Fruit fly (Drosophila melanogaster) whole organism, embryonic: ENCODE data around the gene put.

Experiments used
- Atf-2 ChIP-seq: fragments of 200-800 bp; sonication (Bioruptor generic); optimal IDR thresholded peaks from 2 replicates; lab custom pipeline; 2016; ENCODE audit warnings: missing biosample characterization, missing genetic modification characterization
- Atf6 ChIP-seq: fragments of 200-800 bp; sonication (Bioruptor generic); IDR thresholded peaks from 2 replicates; pipeline ENCODE4 v1.3.6; 2022; ENCODE audit warnings: missing biosample characterization, missing genetic modification characterization
- B-H1 ChIP-seq: fragments of 200-800 bp; sonication (Bioruptor generic); IDR thresholded peaks from 3 replicates; pipeline ENCODE4 v1.3.6; 2022; ENCODE audit warnings: missing biosample characterization, missing genetic modification characterization
- CG14710 ChIP-seq: fragments of 200-800 bp; sonication (Bioruptor generic); optimal IDR thresholded peaks from 3 replicates; lab custom pipeline; 2019; ENCODE audit warnings: missing biosample characterization, mild to moderate bottlenecking, missing genetic modification characterization, moderate library complexity
- CG14965 ChIP-seq: fragments of 200-800 bp; sonication (Bioruptor generic); optimal IDR thresholded peaks from 2 replicates; lab custom pipeline; 2016; ENCODE audit warnings: missing biosample characterization, missing genetic modification characterization, borderline replicate concordance
- CG17361 ChIP-seq: fragments of 200-800 bp; sonication (Bioruptor generic); IDR thresholded peaks from 3 replicates; pipeline ENCODE4 v1.3.6; 2022; ENCODE audit warnings: missing biosample characterization, missing genetic modification characterization
- CG1792 ChIP-seq: fragments of 200-800 bp; sonication (Bioruptor generic); optimal IDR thresholded peaks from 2 replicates; lab custom pipeline; 2016; ENCODE audit warnings: missing biosample characterization, missing genetic modification characterization
- CG18764 ChIP-seq: fragments of 200-800 bp; sonication (Bioruptor generic); optimal IDR thresholded peaks from 3 replicates; lab custom pipeline; 2016; ENCODE audit warnings: missing biosample characterization, missing genetic modification characterization
- CG2202 ChIP-seq: fragments of 200-800 bp; sonication (Bioruptor generic); optimal IDR thresholded peaks from 2 replicates; lab custom pipeline; 2018; ENCODE audit warnings: missing biosample characterization, mild to moderate bottlenecking, missing genetic modification characterization
- CG33213 ChIP-seq: fragments of 200-800 bp; sonication (Bioruptor generic); optimal IDR thresholded peaks from 3 replicates; lab custom pipeline; 2016; ENCODE audit warnings: missing biosample characterization, missing genetic modification characterization
- CG3407 ChIP-seq: fragments of 200-800 bp; sonication (Bioruptor generic); optimal IDR thresholded peaks from 2 replicates; lab custom pipeline; 2018; ENCODE audit warnings: missing biosample characterization, mild to moderate bottlenecking, missing genetic modification characterization
- CG42726 ChIP-seq: fragments of 200-800 bp; sonication (Bioruptor generic); IDR thresholded peaks from 2 replicates; pipeline ENCODE4 v1.3.6; 2022; ENCODE audit warnings: missing biosample characterization, missing genetic modification characterization; ENCODE audit not compliant: partially characterized antibody
- CG4730 ChIP-seq: fragments of 200-800 bp; sonication (Bioruptor generic); IDR thresholded peaks from 2 replicates; pipeline ENCODE4 v1.3.6; 2022; ENCODE audit warnings: missing biosample characterization, missing genetic modification characterization
- CG8089 ChIP-seq: fragments of 200-800 bp; sonication (Bioruptor generic); optimal IDR thresholded peaks from 3 replicates; lab custom pipeline; 2016; ENCODE audit warnings: missing biosample characterization, missing genetic modification characterization
- D ChIP-seq, 2 experiments: fragments of 200-800 bp in 1 of 2; fragments of >200 bp in 1 of 2; sonication (Bioruptor generic) in 1 of 2; optimal IDR thresholded peaks; 2 replicates in 1 of 2; 3 replicates in 1 of 2; lab custom pipeline; 2017; ENCODE audit warnings: mild to moderate bottlenecking in 1 of 2, missing biosample characterization in 1 of 2, missing genetic modification characterization in 1 of 2, missing genetic modification reagents in 1 of 2
- Dad ChIP-seq: fragments of 200-800 bp; sonication (Bioruptor generic); optimal IDR thresholded peaks from 3 replicates; lab custom pipeline; 2016; ENCODE audit warnings: missing biosample characterization, missing genetic modification characterization
- Dip2 ChIP-seq: fragments of 200-800 bp; sonication (Bioruptor generic); IDR thresholded peaks from 2 replicates; pipeline ENCODE4 v1.3.6; 2022; ENCODE audit warnings: missing biosample characterization, missing genetic modification characterization
- ERR ChIP-seq: fragments of 200-800 bp; sonication (Bioruptor generic); optimal IDR thresholded peaks from 2 replicates; lab custom pipeline; 2016; ENCODE audit warnings: missing biosample characterization, missing genetic modification characterization
- Elba2 ChIP-seq: fragments of 200-800 bp; sonication (Bioruptor generic); optimal IDR thresholded peaks from 3 replicates; lab custom pipeline; 2016; ENCODE audit warnings: missing biosample characterization, missing genetic modification characterization
- GATAe ChIP-seq: fragments of 200-800 bp; sonication (Bioruptor generic); conservative IDR thresholded peaks from 2 replicates; pipeline ENCODE4 v1.3.6; 2022; ENCODE audit warnings: missing biosample characterization, missing genetic modification characterization
- H2.0 ChIP-seq: fragments of 200-800 bp; sonication (Bioruptor generic); IDR thresholded peaks from 2 replicates; pipeline ENCODE4 v1.3.6; 2022; ENCODE audit warnings: missing biosample characterization, missing genetic modification characterization
- MBD-R2 ChIP-seq: fragments of 200-800 bp; sonication (Bioruptor generic); IDR thresholded peaks from 2 replicates; pipeline ENCODE4 v1.3.6; 2022; ENCODE audit warnings: missing biosample characterization, missing genetic modification characterization
- Mad ChIP-seq: fragments of 200-800 bp; sonication (Bioruptor generic); optimal IDR thresholded peaks from 2 replicates; lab custom pipeline; 2016; ENCODE audit warnings: missing biosample characterization, missing genetic modification characterization
- Nf-YA ChIP-seq: fragments of 200-800 bp; sonication (Bioruptor generic); IDR thresholded peaks from 2 replicates; pipeline ENCODE4 v1.3.6; 2022; ENCODE audit warnings: missing biosample characterization, missing genetic modification characterization
- Poxn ChIP-seq: fragments of 200-800 bp; sonication (Bioruptor generic); IDR thresholded peaks from 2 replicates; pipeline ENCODE4 v1.3.6; 2022; ENCODE audit warnings: missing biosample characterization, missing genetic modification characterization
- Sin3A ChIP-seq: fragments of >200 bp; optimal IDR thresholded peaks from 2 replicates; lab custom pipeline; 2018
- Usf ChIP-seq: fragments of 200-800 bp; sonication (Bioruptor generic); optimal IDR thresholded peaks from 2 replicates; lab custom pipeline; 2017; ENCODE audit warnings: missing genotype, missing biosample characterization, missing genetic modification characterization
- YL-1 ChIP-seq: fragments of 200-800 bp; sonication (Bioruptor generic); optimal IDR thresholded peaks from 3 replicates; lab custom pipeline; 2017; ENCODE audit warnings: missing biosample characterization, mild to moderate bottlenecking, missing genetic modification characterization
- abd-A ChIP-seq: fragments of 200-800 bp; sonication (Bioruptor generic); optimal IDR thresholded peaks from 3 replicates; lab custom pipeline; 2019; ENCODE audit warnings: missing biosample characterization, mild to moderate bottlenecking, missing genetic modification characterization, moderate library complexity
- al ChIP-seq: fragments of 200-800 bp; sonication (Bioruptor generic); IDR thresholded peaks from 2 replicates; pipeline ENCODE4 v1.3.6; 2022; ENCODE audit warnings: missing biosample characterization, missing genetic modification characterization
- aop ChIP-seq: fragments of 200-800 bp; sonication (Bioruptor generic); IDR thresholded peaks from 2 replicates; pipeline ENCODE4 v1.3.6; 2022; ENCODE audit warnings: missing biosample characterization, missing genetic modification characterization
- ci ChIP-seq: fragments of 200-800 bp; sonication (Bioruptor generic); IDR thresholded peaks from 3 replicates; pipeline ENCODE4 v1.3.6; 2022; ENCODE audit warnings: missing biosample characterization, missing genetic modification characterization
- corto ChIP-seq: fragments of 200-800 bp; sonication (Bioruptor generic); optimal IDR thresholded peaks from 2 replicates; lab custom pipeline; 2016; ENCODE audit warnings: missing biosample characterization, mild to moderate bottlenecking, missing genetic modification characterization, moderate library complexity
- dimm ChIP-seq: fragments of 200-800 bp; sonication (Bioruptor generic); IDR thresholded peaks from 2 replicates; pipeline ENCODE4 v1.3.6; 2022; ENCODE audit warnings: missing biosample characterization, missing genetic modification characterization
- dysf ChIP-seq: fragments of 200-800 bp; sonication (Bioruptor generic); IDR thresholded peaks from 3 replicates; pipeline ENCODE4 v1.3.6; 2022; ENCODE audit warnings: missing biosample characterization, missing genetic modification characterization
- eve ChIP-seq, 2 experiments: fragments of >200 bp; optimal IDR thresholded peaks; 2 replicates each; lab custom pipeline; 2017; ENCODE audit warnings: missing biosample characterization in 2 of 2, missing genetic modification characterization in 2 of 2
- ewg ChIP-seq: fragments of 200-800 bp; sonication (Bioruptor generic); optimal IDR thresholded peaks from 3 replicates; lab custom pipeline; 2017; ENCODE audit warnings: mild to moderate bottlenecking, missing biosample characterization, missing genetic modification reagents, missing genetic modification characterization
- gem ChIP-seq: fragments of 200-800 bp; sonication (Bioruptor generic); optimal IDR thresholded peaks from 2 replicates; lab custom pipeline; 2019; ENCODE audit warnings: missing biosample characterization, mild to moderate bottlenecking, missing genetic modification characterization, moderate library complexity
- hth ChIP-seq: fragments of >200 bp; optimal IDR thresholded peaks from 2 replicates; lab custom pipeline; 2017; ENCODE audit warnings: inconsistent platforms
- ind ChIP-seq: fragments of 200-800 bp; sonication (Bioruptor generic); optimal IDR thresholded peaks from 3 replicates; lab custom pipeline; 2016; ENCODE audit warnings: missing biosample characterization, missing genetic modification characterization
- kay ChIP-seq: fragments of 200-800 bp; sonication (Bioruptor generic); optimal IDR thresholded peaks from 2 replicates; lab custom pipeline; 2016; ENCODE audit warnings: missing biosample characterization, missing genetic modification characterization
- nerfin-1 ChIP-seq: fragments of 200-800 bp; sonication (Bioruptor generic); optimal IDR thresholded peaks from 3 replicates; lab custom pipeline; 2019; ENCODE audit warnings: missing biosample characterization, mild to moderate bottlenecking, missing genetic modification characterization, moderate library complexity
- nmo ChIP-seq: fragments of 200-800 bp; sonication (Bioruptor generic); optimal IDR thresholded peaks from 2 replicates; lab custom pipeline; 2018; ENCODE audit warnings: missing biosample characterization, mild to moderate bottlenecking, missing genetic modification characterization, moderate library complexity
- p53 ChIP-seq: fragments of 200-800 bp; sonication (Bioruptor generic); optimal IDR thresholded peaks from 2 replicates; lab custom pipeline; 2016; ENCODE audit warnings: missing biosample characterization, missing genetic modification characterization
- run ChIP-seq: fragments of 200-800 bp; sonication (Bioruptor generic); optimal IDR thresholded peaks from 3 replicates; lab custom pipeline; 2018; ENCODE audit warnings: missing biosample characterization, mild to moderate bottlenecking, missing genetic modification characterization
- scrt ChIP-seq: fragments of 200-800 bp; sonication (Bioruptor generic); optimal IDR thresholded peaks from 2 replicates; lab custom pipeline; 2018; ENCODE audit warnings: missing biosample characterization, mild to moderate bottlenecking, missing genetic modification characterization, moderate library complexity
- seq ChIP-seq: fragments of 200-800 bp; sonication (Bioruptor generic); IDR thresholded peaks from 2 replicates; pipeline ENCODE4 v1.3.6; 2022; ENCODE audit warnings: missing biosample characterization, missing genetic modification characterization
- slp2 ChIP-seq: fragments of 200-800 bp; sonication (Bioruptor generic); optimal IDR thresholded peaks from 2 replicates; lab custom pipeline; 2016; ENCODE audit warnings: missing biosample characterization, missing genetic modification characterization
- tin ChIP-seq: fragments of 200-800 bp; sonication (Bioruptor generic); optimal IDR thresholded peaks from 3 replicates; lab custom pipeline; 2016; ENCODE audit warnings: missing biosample characterization, missing genetic modification characterization
- twi ChIP-seq: fragments of 200-800 bp; optimal IDR thresholded peaks from 2 replicates; lab custom pipeline; 2019; ENCODE audit warnings: missing biosample characterization, mild to moderate bottlenecking, missing genetic modification characterization, moderate library complexity

put gene

DNA sequence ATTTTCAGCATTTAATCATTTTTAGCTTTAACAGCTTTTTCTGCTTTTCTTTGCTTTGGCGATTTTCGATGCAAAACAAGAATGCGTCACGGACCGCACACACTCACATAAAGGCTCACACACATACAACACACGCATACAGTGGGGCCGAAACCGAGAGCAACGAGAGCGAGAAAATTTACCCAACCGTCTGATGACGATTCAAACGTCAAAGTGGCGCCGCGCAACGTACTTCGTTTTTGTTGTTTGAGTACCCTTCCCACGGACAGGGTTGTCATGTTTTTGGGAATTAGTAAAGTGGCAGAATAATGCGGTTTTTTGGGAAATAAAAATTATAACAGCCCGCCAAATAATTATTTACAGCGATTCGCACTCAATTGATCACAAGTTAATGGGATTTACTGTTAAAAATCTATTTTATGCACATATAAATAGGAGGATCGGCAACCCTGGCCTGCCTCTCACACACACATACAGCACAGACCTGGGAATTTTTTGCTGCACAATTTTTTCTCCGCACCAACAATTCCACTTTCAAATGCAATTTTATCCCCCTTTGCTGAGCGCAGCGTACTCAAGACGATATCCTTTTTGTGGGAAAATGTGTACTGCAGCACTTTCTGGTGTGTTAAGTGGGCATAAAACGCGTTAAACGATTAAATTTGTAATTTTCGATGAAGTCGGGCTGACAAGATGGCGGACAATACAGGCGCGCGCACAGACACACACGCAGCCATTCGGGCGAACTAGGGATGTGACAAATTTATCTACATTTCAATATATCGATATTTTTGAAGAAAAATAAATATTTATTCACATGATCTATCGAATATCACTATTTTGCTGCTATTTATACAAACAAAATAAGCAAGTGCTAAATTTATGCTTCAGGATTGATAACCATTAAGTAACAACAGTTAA lies 29.7 kb upstream of the put start (continued):
- no peak for TF ChIP-seq Sin3A (lab: Kevin White, UChicago)
- TF ChIP-seq aop (GFP tag; lab: Robert Waterston, UW), result peak; percentile 82; the same call in 1 of the 2 replicates
- TF ChIP-seq CG4730 (GFP tag; lab: Robert Waterston, UW), result peak; percentile 82
- peak; percentile 85 for TF ChIP-seq slp2 (GFP tag; lab: Kevin White, UChicago)
- no peak for TF ChIP-seq hth (lab: Kevin White, UChicago)
- TF ChIP-seq eve (GFP tag; optimal IDR thresholded peaks at IDR 0.05; lab: Kevin White, UChicago), result no peak
- TF ChIP-seq H2.0 (GFP tag; lab: Robert Waterston, UW), result peak; percentile 91
- peak; percentile 96 for TF ChIP-seq ci (GFP tag; lab: Robert Waterston, UW)
- peak; percentile 87 for TF ChIP-seq kay (GFP tag; lab: Kevin White, UChicago)
- peak; percentile 93 for TF ChIP-seq nmo (GFP tag; lab: Kevin White, UChicago)
- TF ChIP-seq nerfin-1 (tag; lab: Kevin White, UChicago), result peak; percentile 89
- peak; percentile 86 for TF ChIP-seq al (GFP tag; lab: Robert Waterston, UW)
- TF ChIP-seq ind, result peak; percentile 91
- no peak for TF ChIP-seq Dip2
- TF ChIP-seq CG18764 (GFP tag; lab: Kevin White, UChicago), result peak; percentile 81
- peak; percentile 86 for TF ChIP-seq Usf
- peak; percentile 89 for TF ChIP-seq CG1792
- peak; percentile 79 for TF ChIP-seq ERR (GFP tag; lab: Kevin White, UChicago)
- TF ChIP-seq CG14710 (tag; lab: Kevin White, UChicago), result peak; percentile 92
- peak; percentile 82 for TF ChIP-seq B-H1 (GFP tag; lab: Robert Waterston, UW)
- TF ChIP-seq Atf-2 (GFP tag; lab: Kevin White, UChicago), result peak; percentile 90
- peak; percentile 53; the same call in 1 of the 2 replicates for TF ChIP-seq dimm
- TF ChIP-seq CG3407, result peak; percentile 81
- TF ChIP-seq D (optimal IDR thresholded peaks at IDR 0.05; lab: Kevin White, UChicago), result no peak
- peak; percentile 91 for TF ChIP-seq D (GFP tag; optimal IDR thresholded peaks at IDR 0.05; lab: Kevin White, UChicago)
- TF ChIP-seq YL-1, result peak; percentile 98
- TF ChIP-seq Atf6 (GFP tag; lab: Robert Waterston, UW), result peak; percentile 91
- TF ChIP-seq ewg (GFP tag; lab: Kevin White, UChicago), result peak; percentile 80
- peak; percentile 83 for TF ChIP-seq MBD-R2 (GFP tag; lab: Robert Waterston, UW)
- TF ChIP-seq CG33213 (GFP tag; lab: Kevin White, UChicago), result peak; percentile 88
- no peak; the same call in 1 of the 2 replicates for TF ChIP-seq GATAe (GFP tag; lab: Robert Waterston, UW)
- peak; percentile 86 for TF ChIP-seq corto
- TF ChIP-seq p53 (GFP tag; lab: Kevin White, UChicago), result peak; percentile 87
- TF ChIP-seq Poxn (GFP tag; lab: Robert Waterston, UW), result peak; percentile 70
- TF ChIP-seq CG17361, result peak; percentile 89
- peak; percentile 56 for TF ChIP-seq abd-A (tag; lab: Kevin White, UChicago)
- TF ChIP-seq seq, result peak; percentile 90
- peak; percentile 91 for TF ChIP-seq scrt (GFP tag; lab: Kevin White, UChicago)
- peak; percentile 91 for TF ChIP-seq tin (GFP tag; lab: Kevin White, UChicago)
- peak; percentile 87 for TF ChIP-seq CG2202 (tag; lab: Kevin White, UChicago)
- TF ChIP-seq gem (tag; lab: Kevin White, UChicago), result peak; percentile 96
- peak; percentile 41 for TF ChIP-seq CG14965 (GFP tag; lab: Kevin White, UChicago)
- peak; percentile 95 for TF ChIP-seq dysf
- TF ChIP-seq Nf-YA (GFP tag; lab: Robert Waterston, UW), result peak; percentile 84
- peak; percentile 89 for TF ChIP-seq CG8089 (GFP tag; lab: Kevin White, UChicago)
- TF ChIP-seq twi (tag; lab: Kevin White, UChicago), result peak; percentile 86
- peak; percentile 89 for TF ChIP-seq Mad (GFP tag; lab: Kevin White, UChicago)
- peak; percentile 89 for TF ChIP-seq run (tag; lab: Kevin White, UChicago)
- TF ChIP-seq CG42726 (GFP tag; lab: Robert Waterston, UW), result no peak
- peak; percentile 33 for TF ChIP-seq Elba2 (GFP tag; lab: Kevin White, UChicago)
- peak; percentile 80 for TF ChIP-seq Dad
